Worm (Caenorhabditis elegans) whole organism, L4 larva: ENCODE measurements around the gene R09D1.14.

ENCODE experiments used
- D1046.2 ChIP-seq: fragments of 200-800 bp; sonication (Bioruptor generic); IDR thresholded peaks from 2 replicates; pipeline ENCODE4 v1.3.6; 2022; ENCODE audit warnings: missing genetic modification characterization, missing compliant biosample characterization
- F49E8.2 ChIP-seq: sonication (generic microtip); optimal IDR thresholded peaks from 2 replicates; lab custom pipeline; 2016; ENCODE audit warnings: missing compliant biosample characterization, mild to moderate bottlenecking, missing genetic modification characterization, borderline replicate concordance
- R02D3.7 ChIP-seq: fragments of 150-350 bp; sonication (generic microtip); optimal IDR thresholded peaks from 3 replicates; lab custom pipeline; 2014; ENCODE audit warnings: missing biosample characterization, missing genetic modification characterization
- ZK546.5 ChIP-seq, 2 experiments: sonication (generic microtip); optimal IDR thresholded peaks; 2 replicates each; lab custom pipeline; 2017; ENCODE audit warnings: missing biosample characterization in 2 of 2, missing genetic modification characterization in 2 of 2
- cey-2 ChIP-seq: sonication (generic microtip); optimal IDR thresholded peaks from 3 replicates; lab custom pipeline; 2017; ENCODE audit warnings: missing genetic modification characterization, mild to moderate bottlenecking, missing compliant biosample characterization, antibody characterized with exemption, borderline replicate concordance; ENCODE audit not compliant: insufficient read depth
- daf-12 ChIP-seq: fragments of 150-350 bp; optimal IDR thresholded peaks from 2 replicates; lab custom pipeline; 2014; ENCODE audit warnings: missing biosample characterization, missing genetic modification reagents, missing genetic modification characterization
- dpl-1 ChIP-seq: fragments of 150-350 bp; optimal IDR thresholded peaks from 2 replicates; lab custom pipeline; 2014; ENCODE audit warnings: missing biosample characterization, missing genetic modification reagents, missing genetic modification characterization
- egl-43 ChIP-seq: fragments of 200-800 bp; sonication (Bioruptor generic); IDR thresholded peaks from 2 replicates; pipeline ENCODE4 v1.3.6; 2022; ENCODE audit warnings: missing genetic modification reagents, missing genetic modification characterization, missing compliant biosample characterization
- lin-29 ChIP-seq: fragments of 200-800 bp; sonication (Bioruptor generic); IDR thresholded peaks from 2 replicates; pipeline ENCODE4 v1.3.6; 2022; ENCODE audit warnings: missing genetic modification reagents, missing genetic modification characterization, missing compliant biosample characterization
- madf-5 ChIP-seq, 2 experiments: fragments of 200-800 bp; sonication (Bioruptor generic); IDR thresholded peaks; 2 replicates each; pipeline ENCODE4 v1.3.6; 2022; ENCODE audit warnings: missing compliant biosample characterization in 2 of 2, missing genetic modification characterization in 2 of 2
- mxl-2 ChIP-seq: fragments of 200-800 bp; sonication (Bioruptor generic); conservative IDR thresholded peaks from 2 replicates; pipeline ENCODE4 v1.3.6; 2022; ENCODE audit warnings: missing genetic modification reagents, missing genetic modification characterization, missing compliant biosample characterization
- nhr-102 ChIP-seq: sonication (generic microtip); optimal IDR thresholded peaks from 2 replicates; lab custom pipeline; 2016; ENCODE audit warnings: mild to moderate bottlenecking, missing genetic modification characterization, moderate library complexity, missing compliant biosample characterization
- nhr-11 ChIP-seq: fragments of 150-350 bp; optimal IDR thresholded peaks from 2 replicates; lab custom pipeline; 2014; ENCODE audit warnings: missing biosample characterization, missing genetic modification characterization
- php-3 ChIP-seq: fragments of 200-800 bp; sonication (Bioruptor generic); IDR thresholded peaks from 2 replicates; pipeline ENCODE4 v1.3.6; 2022; ENCODE audit warnings: missing genetic modification reagents, missing genetic modification characterization, missing compliant biosample characterization
- spr-3 ChIP-seq: fragments of 200-800 bp; sonication (Bioruptor generic); optimal IDR thresholded peaks from 2 replicates; lab custom pipeline; 2018; ENCODE audit warnings: mild to moderate bottlenecking, missing genetic modification characterization, missing compliant biosample characterization
- tra-1 ChIP-seq: fragments of 200-800 bp; sonication (Bioruptor generic); IDR thresholded peaks from 2 replicates; pipeline ENCODE4 v1.3.6; 2022; ENCODE audit warnings: missing genetic modification reagents, missing genetic modification characterization, missing compliant biosample characterization
- unc-39 ChIP-seq: sonication (generic microtip); optimal IDR thresholded peaks from 2 replicates; lab custom pipeline; 2017; ENCODE audit warnings: missing biosample characterization, missing genetic modification characterization

The R09D1.14 gene

ce11 chrII:9411497-9411896, 47.9 kb downstream of the R09D1.14 start, which contains the start of gene M176.9:
TSS of gene M176.9 (minus strand) at chrII:9411597.
- no peak for TF ChIP-seq cey-2 (tag; lab: Kevin White, UChicago)
- no peak for TF ChIP-seq daf-12 (tag; lab: Kevin White, UChicago)
- no peak for TF ChIP-seq spr-3
- TF ChIP-seq php-3 (GFP tag; lab: Robert Waterston, UW): no peak
- TF ChIP-seq nhr-11 (tag; lab: Kevin White, UChicago): no peak
- TF ChIP-seq egl-43: no peak
- TF ChIP-seq F49E8.2: no peak
- no peak for TF ChIP-seq lin-29
- no peak for TF ChIP-seq R02D3.7
- no peak for TF ChIP-seq ZK546.5 (tag; optimal IDR thresholded peaks at IDR 0.05; lab: Kevin White, UChicago)
- no peak for TF ChIP-seq nhr-102 (tag; lab: Kevin White, UChicago)
- TF ChIP-seq madf-5 (GFP tag; IDR thresholded peaks at IDR 0.05; lab: Robert Waterston, UW): no peak
- TF ChIP-seq D1046.2 (GFP tag; lab: Robert Waterston, UW): no peak
- TF ChIP-seq unc-39 (tag; lab: Kevin White, UChicago): no peak
- no peak for TF ChIP-seq mxl-2 (GFP tag; lab: Robert Waterston, UW)
- TF ChIP-seq tra-1 (GFP tag; lab: Robert Waterston, UW): no peak
- no peak for TF ChIP-seq dpl-1 (GFP tag; lab: Kevin White, UChicago)
